Worm (Caenorhabditis elegans) whole organism, young adult: ENCODE results near the gene tkr-2.

ENCODE experiments used
- B0035.1 ChIP-seq: sonication (generic microtip); optimal IDR thresholded peaks from 2 replicates; lab custom pipeline; 2016; ENCODE audit warnings: missing genetic modification characterization, mild to moderate bottlenecking, missing compliant biosample characterization, missing genotype, missing genetic modification reagents
- B0336.3 ChIP-seq: fragments of 200-800 bp; sonication (Bioruptor generic); IDR thresholded peaks from 2 replicates; pipeline ENCODE4 v1.3.6; 2022; ENCODE audit warnings: missing genetic modification characterization, missing compliant biosample characterization
- F10E7.11 ChIP-seq: sonication (generic microtip); optimal IDR thresholded peaks from 2 replicates; lab custom pipeline; 2017; ENCODE audit warnings: mild to moderate bottlenecking, missing genetic modification characterization, moderate library complexity, missing compliant biosample characterization
- F22D6.2 ChIP-seq: sonication (generic microtip); optimal IDR thresholded peaks from 2 replicates; lab custom pipeline; 2016; ENCODE audit warnings: mild to moderate bottlenecking, missing genetic modification characterization, missing compliant biosample characterization
- F33H1.4 ChIP-seq: fragments of 200-800 bp; sonication (Bioruptor generic); IDR thresholded peaks from 2 replicates; pipeline ENCODE4 v1.3.6; 2022; ENCODE audit warnings: missing genetic modification reagents, missing genetic modification characterization, missing compliant biosample characterization
- T26A5.8 ChIP-seq: sonication (generic microtip); optimal IDR thresholded peaks from 2 replicates; lab custom pipeline; 2016; ENCODE audit warnings: missing genetic modification characterization, missing compliant biosample characterization
- Y53F4B.3 ChIP-seq: fragments of 200-800 bp; sonication (Bioruptor generic); IDR thresholded peaks from 2 replicates; pipeline ENCODE4 v1.3.6; 2022; ENCODE audit warnings: missing genetic modification reagents, missing genetic modification characterization, missing compliant biosample characterization
- Y67H2A.10 ChIP-seq: fragments of 200-800 bp; sonication (Bioruptor generic); conservative IDR thresholded peaks from 2 replicates; pipeline ENCODE4 v1.3.6; 2022; ENCODE audit warnings: missing genetic modification reagents, missing genetic modification characterization, missing compliant biosample characterization
- Y79H2A.3 ChIP-seq: fragments of 200-800 bp; sonication (Bioruptor generic); conservative IDR thresholded peaks from 2 replicates; pipeline ENCODE4 v1.3.6; 2022; ENCODE audit warnings: missing genetic modification reagents, missing genetic modification characterization, missing compliant biosample characterization
- Y95B8A.8 ChIP-seq: fragments of 200-800 bp; sonication (Bioruptor generic); IDR thresholded peaks from 2 replicates; pipeline ENCODE4 v1.3.6; 2022; ENCODE audit warnings: missing genetic modification reagents, missing genetic modification characterization, missing compliant biosample characterization
- ZK185.1 ChIP-seq: sonication (generic microtip); optimal IDR thresholded peaks from 2 replicates; lab custom pipeline; 2016; ENCODE audit warnings: mild to moderate bottlenecking, missing genetic modification characterization, missing compliant biosample characterization; ENCODE audit not compliant: poor library complexity, severe bottlenecking
- ama-1 ChIP-seq, 3 experiments: fragments of 150-350 bp in 1 of 3; sonication (generic microtip) in 2 of 3; optimal IDR thresholded peaks; 2 replicates each; lab custom pipeline; 2014 to 2018; ENCODE audit warnings: missing biosample characterization in 2 of 3, missing genetic modification characterization in 2 of 3, missing genetic modification reagents in 2 of 3
- aptf-3 ChIP-seq: fragments of 200-800 bp; sonication (Bioruptor generic); IDR thresholded peaks from 2 replicates; pipeline ENCODE4 v1.3.6; 2022; ENCODE audit warnings: missing genetic modification characterization, missing compliant biosample characterization
- atf-7 ChIP-seq: sonication (generic microtip); optimal IDR thresholded peaks from 2 replicates; lab custom pipeline; 2017; ENCODE audit warnings: mild to moderate bottlenecking, missing genetic modification characterization, missing compliant biosample characterization
- athp-1 ChIP-seq: sonication (generic microtip); optimal IDR thresholded peaks from 2 replicates; lab custom pipeline; 2017; ENCODE audit warnings: mild to moderate bottlenecking, missing genetic modification characterization, missing compliant biosample characterization
- attf-3 ChIP-seq: fragments of 200-800 bp; sonication (Bioruptor generic); conservative IDR thresholded peaks from 2 replicates; pipeline ENCODE4 v1.3.6; 2022; ENCODE audit warnings: missing genetic modification reagents, missing genetic modification characterization, missing compliant biosample characterization
- attf-6 ChIP-seq: fragments of 200-800 bp; sonication (Bioruptor generic); IDR thresholded peaks from 2 replicates; pipeline ENCODE4 v1.3.6; 2022; ENCODE audit warnings: missing genetic modification reagents, missing genetic modification characterization, missing compliant biosample characterization
- bed-2 ChIP-seq: fragments of 200-800 bp; sonication (Bioruptor generic); IDR thresholded peaks from 2 replicates; pipeline ENCODE4 v1.3.6; 2022; ENCODE audit warnings: missing genetic modification reagents, missing genetic modification characterization, missing compliant biosample characterization
- cebp-1 ChIP-seq, 2 experiments: fragments of 200-800 bp in 1 of 2; sonication (Bioruptor generic) in 1 of 2; sonication (generic microtip) in 1 of 2; IDR thresholded peaks in 1 of 2; optimal IDR thresholded peaks in 1 of 2; 2 replicates each; pipeline versions ENCODE4 v1.3.6 to Lab custom; 2017 to 2022; ENCODE audit warnings: missing compliant biosample characterization in 2 of 2, missing genetic modification characterization in 2 of 2, mild to moderate bottlenecking in 1 of 2, missing genetic modification reagents in 1 of 2, moderate library complexity in 1 of 2
- ceh-79 ChIP-seq: sonication (generic microtip); optimal IDR thresholded peaks from 2 replicates; lab custom pipeline; 2017; ENCODE audit warnings: mild to moderate bottlenecking, missing genetic modification characterization, missing compliant biosample characterization
- chd-7 ChIP-seq: sonication (generic microtip); optimal IDR thresholded peaks from 2 replicates; lab custom pipeline; 2016; ENCODE audit warnings: mild to moderate bottlenecking, missing genetic modification characterization, moderate library complexity, missing compliant biosample characterization
- dox-1 ChIP-seq: fragments of 200-800 bp; sonication (Bioruptor generic); IDR thresholded peaks from 2 replicates; pipeline ENCODE4 v1.3.6; 2022; ENCODE audit warnings: missing genetic modification reagents, missing genetic modification characterization, missing compliant biosample characterization
- egl-44 ChIP-seq: fragments of 200-800 bp; sonication (Bioruptor generic); IDR thresholded peaks from 2 replicates; pipeline ENCODE4 v1.3.6; 2022; ENCODE audit warnings: missing genetic modification reagents, missing genetic modification characterization, missing compliant biosample characterization
- hsf-1 ChIP-seq: fragments of 200-800 bp; sonication (Bioruptor generic); IDR thresholded peaks from 2 replicates; pipeline ENCODE4 v1.3.6; 2022; ENCODE audit warnings: missing genetic modification reagents, missing genetic modification characterization, missing compliant biosample characterization
- let-526 ChIP-seq: fragments of 200-800 bp; sonication (Bioruptor generic); IDR thresholded peaks from 2 replicates; pipeline ENCODE4 v1.3.6; 2022; ENCODE audit warnings: missing genetic modification reagents, missing genetic modification characterization, missing compliant biosample characterization
- lin-35 ChIP-seq, 3 experiments: fragments of 150-350 bp in 2 of 3; sonication (generic microtip) in 1 of 3; optimal IDR thresholded peaks; 2 replicates each; lab custom pipeline; 2014 to 2018; ENCODE audit warnings: missing biosample characterization in 3 of 3, missing genetic modification characterization in 3 of 3, missing genetic modification reagents in 3 of 3
- lin-40 ChIP-seq: sonication (generic microtip); optimal IDR thresholded peaks from 2 replicates; lab custom pipeline; 2016; ENCODE audit warnings: missing genetic modification characterization, mild to moderate bottlenecking, missing compliant biosample characterization, missing genotype, missing genetic modification reagents
- lin-54 ChIP-seq: fragments of 200-800 bp; sonication (Bioruptor generic); optimal IDR thresholded peaks from 2 replicates; lab custom pipeline; 2018; ENCODE audit warnings: mild to moderate bottlenecking, missing genetic modification characterization, missing compliant biosample characterization
- lsl-1 ChIP-seq: fragments of 200-800 bp; sonication (Bioruptor generic); optimal IDR thresholded peaks from 2 replicates; lab custom pipeline; 2018; ENCODE audit warnings: mild to moderate bottlenecking, missing genetic modification characterization, moderate library complexity, missing compliant biosample characterization
- madf-6 ChIP-seq: fragments of 200-800 bp; sonication (Bioruptor generic); IDR thresholded peaks from 2 replicates; pipeline ENCODE4 v1.3.6; 2022; ENCODE audit warnings: missing genetic modification reagents, missing genetic modification characterization, missing compliant biosample characterization
- madf-8 ChIP-seq: fragments of 200-800 bp; sonication (Bioruptor generic); conservative IDR thresholded peaks from 2 replicates; pipeline ENCODE4 v1.3.6; 2022; ENCODE audit warnings: missing genetic modification reagents, missing genetic modification characterization, missing compliant biosample characterization
- mes-4 ChIP-seq: sonication (generic microtip); optimal IDR thresholded peaks from 2 replicates; lab custom pipeline; 2016; ENCODE audit warnings: missing genotype, missing genetic modification characterization, missing compliant biosample characterization
- nhr-120 ChIP-seq: fragments of 200-800 bp; sonication (Bioruptor generic); IDR thresholded peaks from 2 replicates; pipeline ENCODE4 v1.3.6; 2022; ENCODE audit warnings: missing genetic modification characterization, missing compliant biosample characterization
- nhr-179 ChIP-seq: sonication (generic microtip); optimal IDR thresholded peaks from 2 replicates; lab custom pipeline; 2016; ENCODE audit warnings: mild to moderate bottlenecking, missing genetic modification characterization, missing compliant biosample characterization
- nhr-90 ChIP-seq: sonication (generic microtip); optimal IDR thresholded peaks from 2 replicates; lab custom pipeline; 2016; ENCODE audit warnings: missing genotype, mild to moderate bottlenecking, missing genetic modification characterization, missing compliant biosample characterization
- pha-4 ChIP-seq: fragments of 150-350 bp; sonication (generic microtip); optimal IDR thresholded peaks from 2 replicates; lab custom pipeline; 2014; ENCODE audit warnings: missing biosample characterization, missing genetic modification reagents, missing genetic modification characterization
- rcor-1 ChIP-seq: fragments of 200-800 bp; sonication (Bioruptor generic); IDR thresholded peaks from 2 replicates; pipeline ENCODE4 v1.3.6; 2022; ENCODE audit warnings: missing genetic modification reagents, missing genetic modification characterization, missing compliant biosample characterization
- sea-2 ChIP-seq: fragments of 200-800 bp; sonication (Bioruptor generic); IDR thresholded peaks from 2 replicates; pipeline ENCODE4 v1.3.6; 2022; ENCODE audit warnings: missing genetic modification characterization, missing compliant biosample characterization
- snpc-1.1 ChIP-seq: sonication (generic microtip); optimal IDR thresholded peaks from 2 replicates; lab custom pipeline; 2017; ENCODE audit warnings: missing genetic modification characterization, mild to moderate bottlenecking, missing compliant biosample characterization, antibody characterized with exemption, moderate library complexity, missing genotype, missing genetic modification reagents; ENCODE audit not compliant: insufficient read depth
- somi-1 ChIP-seq: fragments of 200-800 bp; sonication (Bioruptor generic); optimal IDR thresholded peaks from 2 replicates; lab custom pipeline; 2018; ENCODE audit warnings: mild to moderate bottlenecking, missing genetic modification characterization, missing compliant biosample characterization
- sptf-2 ChIP-seq: fragments of 200-800 bp; sonication (Bioruptor generic); optimal IDR thresholded peaks from 2 replicates; lab custom pipeline; 2018; ENCODE audit warnings: mild to moderate bottlenecking, missing genetic modification characterization, missing compliant biosample characterization
- tbp1 ChIP-seq: fragments of 200-800 bp; sonication (Bioruptor generic); optimal IDR thresholded peaks from 2 replicates; lab custom pipeline; 2018; ENCODE audit warnings: mild to moderate bottlenecking, missing genetic modification characterization, missing compliant biosample characterization
- tbx-9 ChIP-seq: sonication (generic microtip); optimal IDR thresholded peaks from 2 replicates; lab custom pipeline; 2016; ENCODE audit warnings: borderline replicate concordance, missing genetic modification characterization, inconsistent platforms, missing compliant biosample characterization
- unc-62 ChIP-seq: fragments of 150-350 bp; optimal IDR thresholded peaks from 2 replicates; lab custom pipeline; 2014; ENCODE audit warnings: missing biosample characterization, missing genetic modification reagents, missing genetic modification characterization
- ztf-25 ChIP-seq: fragments of 200-800 bp; sonication (Bioruptor generic); IDR thresholded peaks from 2 replicates; pipeline ENCODE4 v1.3.6; 2022; ENCODE audit warnings: missing genetic modification reagents, missing genetic modification characterization, missing compliant biosample characterization
- ztf-28 ChIP-seq: fragments of 200-800 bp; sonication (Bioruptor generic); IDR thresholded peaks from 2 replicates; pipeline ENCODE4 v1.3.6; 2022; ENCODE audit warnings: missing genetic modification reagents, missing genetic modification characterization, missing compliant biosample characterization
- ztf-3 ChIP-seq: fragments of 200-800 bp; sonication (Bioruptor generic); optimal IDR thresholded peaks from 2 replicates; lab custom pipeline; 2018; ENCODE audit warnings: mild to moderate bottlenecking, missing genetic modification characterization, missing compliant biosample characterization

tkr-2 gene

DNA sequence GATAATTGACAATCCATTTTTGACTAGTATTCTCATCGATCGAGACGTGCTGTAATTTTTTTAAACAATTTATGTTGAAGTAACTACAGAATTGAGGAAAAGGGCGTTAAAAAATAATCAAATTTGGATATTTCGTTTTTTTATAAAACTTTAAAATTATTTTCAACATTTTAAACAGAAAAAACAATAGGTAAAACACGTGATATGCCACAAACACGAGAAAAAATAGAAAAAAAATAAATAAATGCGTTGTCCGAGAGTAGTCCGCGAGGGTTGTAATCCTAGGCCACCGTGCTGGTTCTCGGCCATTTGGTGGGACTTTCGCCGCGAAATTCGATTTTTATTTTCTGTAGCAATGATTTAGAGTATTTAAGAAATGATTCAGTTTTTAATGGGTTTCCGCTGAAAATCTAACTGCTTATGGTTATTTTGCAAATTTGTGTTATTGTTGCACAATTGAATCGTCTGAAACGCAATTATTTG is 4.5 kb downstream of the tkr-2 start, which contains the start of gene C49A9.10:
TSS of gene C49A9.10 (minus strand) at position 51 of the 483 bp plus-strand sequence.
- TF ChIP-seq attf-3 (GFP tag; lab: Robert Waterston, UW): peak; percentile 51; the same call in 1 of the 2 replicates
- no peak for TF ChIP-seq snpc-1.1 (tag; lab: Kevin White, UChicago)
- peak; percentile 70 for TF ChIP-seq athp-1 (tag; lab: Kevin White, UChicago)
- TF ChIP-seq atf-7 (tag; lab: Kevin White, UChicago): peak; percentile 53
- no peak for TF ChIP-seq tbx-9 (tag; lab: Kevin White, UChicago)
- peak; percentile 60 for TF ChIP-seq F33H1.4
- peak; percentile 89 for TF ChIP-seq let-526 (GFP tag; lab: Robert Waterston, UW)
- no peak; the same call in 1 of the 2 replicates for TF ChIP-seq madf-6 (GFP tag; lab: Robert Waterston, UW)
- peak; percentile 83 for TF ChIP-seq ztf-28 (GFP tag; lab: Robert Waterston, UW)
- TF ChIP-seq ztf-25 (GFP tag; lab: Robert Waterston, UW): 0 out of 2 replicates have a peak, but pooled peaks have one; percentile 34
- TF ChIP-seq nhr-120 (GFP tag; lab: Robert Waterston, UW): no peak
- no peak for TF ChIP-seq Y67H2A.10 (GFP tag; lab: Robert Waterston, UW)
- TF ChIP-seq T26A5.8 (tag; lab: Kevin White, UChicago): no peak
- TF ChIP-seq rcor-1 (GFP tag; lab: Robert Waterston, UW): peak; percentile 73
- TF ChIP-seq bed-2 (GFP tag; lab: Robert Waterston, UW): peak; percentile 83
- no peak for TF ChIP-seq unc-62 (GFP tag; lab: Kevin White, UChicago)
- 0 out of 2 replicates have a peak, but pooled peaks have one; percentile 9 for TF ChIP-seq cebp-1 (GFP tag; IDR thresholded peaks at IDR 0.05; lab: Robert Waterston, UW)
- no peak for TF ChIP-seq cebp-1 (tag; optimal IDR thresholded peaks at IDR 0.05; lab: Kevin White, UChicago)
- TF ChIP-seq somi-1: peak; percentile 20
- no peak for TF ChIP-seq mes-4 (tag; lab: Kevin White, UChicago)
- TF ChIP-seq Y79H2A.3: no peak
- TF ChIP-seq B0035.1: peak; percentile 27
- peak; percentile 31; the same call in 1 of the 2 replicates for TF ChIP-seq madf-8 (GFP tag; lab: Robert Waterston, UW)
- peak; percentile 66 for TF ChIP-seq tbp1 (GFP tag; lab: Kevin White, UChicago)
- no peak for TF ChIP-seq ztf-3
- no peak for TF ChIP-seq nhr-90 (tag; lab: Kevin White, UChicago)
- peak; percentile 79 for TF ChIP-seq F22D6.2 (tag; lab: Kevin White, UChicago)
- no peak for TF ChIP-seq sptf-2
- TF ChIP-seq chd-7 (tag; lab: Kevin White, UChicago): no peak
- peak; percentile 47 for TF ChIP-seq lsl-1
- no peak for TF ChIP-seq Y53F4B.3
- no peak for TF ChIP-seq aptf-3
- TF ChIP-seq dox-1 (GFP tag; lab: Robert Waterston, UW): no peak; the same call in 1 of the 2 replicates
- TF ChIP-seq ZK185.1 (tag; lab: Kevin White, UChicago): peak; percentile 97
- 0 out of 2 replicates have a peak, but pooled peaks have one; percentile 34 for TF ChIP-seq hsf-1 (GFP tag; lab: Robert Waterston, UW)
- no peak for TF ChIP-seq Y95B8A.8
- TF ChIP-seq B0336.3 (GFP tag; lab: Robert Waterston, UW): no peak
- TF ChIP-seq sea-2 (GFP tag; lab: Robert Waterston, UW): no peak
- TF ChIP-seq ceh-79: no peak
- peak; percentile 57; the same call in 1 of the 2 replicates for TF ChIP-seq attf-6 (GFP tag; lab: Robert Waterston, UW)
- TF ChIP-seq F10E7.11 (tag; lab: Kevin White, UChicago): peak; percentile 49
- peak in 2 of 3 experiments; percentile 45 to 93 for TF ChIP-seq lin-35 (GFP tag; optimal IDR thresholded peaks at IDR 0.05; lab: Kevin White, UChicago)
- peak; percentile 57 for TF ChIP-seq pha-4
- TF ChIP-seq lin-54 (GFP tag; lab: Kevin White, UChicago): peak; percentile 91
- no peak for TF ChIP-seq ama-1 (optimal IDR thresholded peaks at IDR 0.05; lab: Kevin White, UChicago)
- TF ChIP-seq ama-1 (GFP tag; optimal IDR thresholded peaks at IDR 0.05; lab: Kevin White, UChicago): no peak
- no peak for TF ChIP-seq egl-44 (GFP tag; lab: Robert Waterston, UW)
- TF ChIP-seq nhr-179 (tag; lab: Kevin White, UChicago): no peak
- TF ChIP-seq lin-40 (tag; lab: Kevin White, UChicago): peak; percentile 74
